Fruit fly (Drosophila melanogaster): ENCODE data around the gene CG9330.

Gene CG9330

dm6 chr3L:19568999-19569398 is 17.1 kb upstream of the CG9330 start:
- no peak for TF ChIP-seq CG10209 (GFP tag; optimal IDR thresholded peaks at IDR 0.05)
- TF ChIP-seq knrl (GFP tag; IDR thresholded peaks at IDR 0.05; ENCODE audit: partially characterized antibody) = peak; percentile 55
- peak; percentile 60; the same call in 1 of the 2 replicates for TF ChIP-seq amos (GFP tag; IDR thresholded peaks at IDR 0.05; ENCODE audit: partially characterized antibody)
- TF ChIP-seq CG33213 (GFP tag; optimal IDR thresholded peaks at IDR 0.05) = no peak
- peak; percentile 68; the same call in 1 of the 3 replicates for TF ChIP-seq CG2199 (GFP tag; IDR thresholded peaks at IDR 0.05)
- no peak for TF ChIP-seq CG18619 (GFP tag; optimal IDR thresholded peaks at IDR 0.05)
- TF ChIP-seq CG9727 (GFP tag; optimal IDR thresholded peaks at IDR 0.05) = no peak
- TF ChIP-seq Bgb (GFP tag; IDR thresholded peaks at IDR 0.05; ENCODE audit: partially characterized antibody) = peak; percentile 54
- 0 out of 2 replicates have a peak, but pooled peaks have one; percentile 12 for TF ChIP-seq CG42726 (GFP tag; IDR thresholded peaks at IDR 0.05; ENCODE audit: partially characterized antibody)
- TF ChIP-seq stwl (tag; optimal IDR thresholded peaks at IDR 0.05) = peak; percentile 14
- TF ChIP-seq CG1603 (tag; optimal IDR thresholded peaks at IDR 0.05) = peak; percentile 9
- TF ChIP-seq CTCF (GFP tag; optimal IDR thresholded peaks at IDR 0.05) = peak; percentile 69

dm6 chr3L:19569407-19569806 is 16.6 kb upstream of the CG9330 start:
- TF ChIP-seq CG1647 (GFP tag; optimal IDR thresholded peaks at IDR 0.05) (no peak), CG6791 (GFP tag; IDR thresholded peaks at IDR 0.05; ENCODE audit: partially characterized antibody) (no peak), CG11093 (GFP tag; IDR thresholded peaks at IDR 0.05) (0 out of 3 replicates have a peak, but pooled peaks have one; percentile 17), Ets65A (GFP tag) (peak; percentile 57), Xbp1 (GFP tag; optimal IDR thresholded peaks at IDR 0.05) (no peak), NC2β (GFP tag; optimal IDR thresholded peaks at IDR 0.05) (no peak), Opbp (GFP tag; IDR thresholded peaks at IDR 0.05; ENCODE audit: partially characterized antibody) (no peak), chinmo (GFP tag; IDR thresholded peaks at IDR 0.05; ENCODE audit: partially characterized antibody) (0 out of 4 replicates have a peak, but pooled peaks have one; percentile 17), gem (tag; optimal IDR thresholded peaks at IDR 0.05) (no peak), Med (GFP tag) (peak; percentile 50), CG34422 (GFP tag; IDR thresholded peaks at IDR 0.05) (no peak), CG9437 (GFP tag; optimal IDR thresholded peaks at IDR 0.05) (no peak), sens (GFP tag) (peak; percentile 73), Bgb (GFP tag; IDR thresholded peaks at IDR 0.05; ENCODE audit: partially characterized antibody) (0 out of 2 replicates have a peak, but pooled peaks have one; percentile 2)

dm6 chr3L:19574452-19574851 is 11.6 kb upstream of the CG9330 start:
- TF ChIP-seq HHEX (GFP tag; optimal IDR thresholded peaks at IDR 0.05) = no peak
- peak; percentile 54 for TF ChIP-seq Hr39 (optimal IDR thresholded peaks at IDR 0.05)
- peak; percentile 14 for TF ChIP-seq Med (GFP tag)
- TF ChIP-seq NfI (GFP tag; optimal IDR thresholded peaks at IDR 0.05) = no peak
- TF ChIP-seq CG12104 (GFP tag; optimal IDR thresholded peaks at IDR 0.05) = no peak
- 0 out of 3 replicates have a peak, but pooled peaks have one; percentile 18 for TF ChIP-seq CG11093 (GFP tag; IDR thresholded peaks at IDR 0.05)
- no peak for TF ChIP-seq CG34376 (GFP tag; optimal IDR thresholded peaks at IDR 0.05)

- peak; percentile 32; the same call in 1 of the 2 replicates for TF ChIP-seq stc (GFP tag; IDR thresholded peaks at IDR 0.05)
- TF ChIP-seq dmrt11E (tag; optimal IDR thresholded peaks at IDR 0.05) = peak; percentile 10
- no peak for TF ChIP-seq Dll (GFP tag; IDR thresholded peaks at IDR 0.05; ENCODE audit: partially characterized antibody)
- TF ChIP-seq Xrp1 (GFP tag; IDR thresholded peaks at IDR 0.05) = peak; percentile 47; the same call in 1 of the 2 replicates
- TF ChIP-seq CG1603 (tag; optimal IDR thresholded peaks at IDR 0.05) = peak; percentile 73
- peak; percentile 57 for TF ChIP-seq CrebB (tag; optimal IDR thresholded peaks at IDR 0.05)
- TF ChIP-seq ab (GFP tag; optimal IDR thresholded peaks at IDR 0.05) = no peak
- peak; percentile 13 for TF ChIP-seq Antp (GFP tag; optimal IDR thresholded peaks at IDR 0.05)
- TF ChIP-seq CG3838 (GFP tag; optimal IDR thresholded peaks at IDR 0.05) = peak; percentile 40
- peak; percentile 4 for TF ChIP-seq BtbVII (GFP tag; optimal IDR thresholded peaks at IDR 0.05)
- TF ChIP-seq CG30431 (GFP tag; optimal IDR thresholded peaks at IDR 0.05) = no peak
- peak; percentile 57 for TF ChIP-seq CG10209 (GFP tag; optimal IDR thresholded peaks at IDR 0.05)
- peak; percentile 28 for TF ChIP-seq Sox102F (GFP tag; optimal IDR thresholded peaks at IDR 0.05)
- TF ChIP-seq Asciz (GFP tag; optimal IDR thresholded peaks at IDR 0.05) = peak; percentile 57
- TF ChIP-seq CG12769 (tag; optimal IDR thresholded peaks at IDR 0.05) = peak; percentile 75
- no peak for TF ChIP-seq CG4854 (GFP tag; optimal IDR thresholded peaks at IDR 0.05)
- TF ChIP-seq CG3163 (GFP tag; optimal IDR thresholded peaks at IDR 0.05) = no peak
- peak; percentile 52 for TF ChIP-seq nau (GFP tag; optimal IDR thresholded peaks at IDR 0.05)
- TF ChIP-seq ERR (GFP tag; optimal IDR thresholded peaks at IDR 0.05) = no peak
These were observed 10.4 kb upstream of the CG9330 start for dm6 chr3L:19575650-19576049.
